Worm (Caenorhabditis elegans) whole organism, midembryonic: Measurements from ENCODE around the gene fbxa-27.

Experiments used
- T22C8.4 ChIP-seq: fragments of 200-800 bp; sonication (Bioruptor generic); IDR thresholded peaks from 2 replicates; pipeline ENCODE4 v1.3.6; 2022; ENCODE audit warnings: missing genetic modification characterization, missing compliant biosample characterization
- cog-1 ChIP-seq: sonication (generic microtip); optimal IDR thresholded peaks from 2 replicates; lab custom pipeline; 2016; ENCODE audit warnings: missing genetic modification characterization, missing compliant biosample characterization
- flt-1 ChIP-seq: fragments of 200-800 bp; sonication (Bioruptor generic); IDR thresholded peaks from 2 replicates; pipeline ENCODE4 v1.3.6; 2022; ENCODE audit warnings: missing genetic modification characterization, missing compliant biosample characterization
- klf-2 ChIP-seq: fragments of 200-800 bp; sonication (Bioruptor generic); conservative IDR thresholded peaks from 2 replicates; pipeline ENCODE4 v1.3.6; 2022; ENCODE audit warnings: missing genetic modification reagents, missing genetic modification characterization, missing compliant biosample characterization
- med-1 ChIP-seq: sonication (generic microtip); optimal IDR thresholded peaks from 2 replicates; lab custom pipeline; 2017; ENCODE audit warnings: missing genetic modification characterization, mild to moderate bottlenecking, missing compliant biosample characterization, antibody characterized with exemption, missing genetic modification reagents; ENCODE audit not compliant: insufficient read depth
- ref-1 ChIP-seq: fragments of 200-800 bp; sonication (Bioruptor generic); conservative IDR thresholded peaks from 2 replicates; pipeline ENCODE4 v1.3.6; 2022; ENCODE audit warnings: missing genetic modification reagents, missing genetic modification characterization, missing compliant biosample characterization
- tab-1 ChIP-seq: fragments of 200-800 bp; sonication (Bioruptor generic); IDR thresholded peaks from 2 replicates; pipeline ENCODE4 v1.3.6; 2022; ENCODE audit warnings: missing genetic modification characterization, missing compliant biosample characterization
- ztf-23 ChIP-seq: fragments of 200-800 bp; sonication (Bioruptor generic); IDR thresholded peaks from 2 replicates; pipeline ENCODE4 v1.3.6; 2022; ENCODE audit warnings: missing genetic modification reagents, missing genetic modification characterization, missing compliant biosample characterization
- ztf-29 ChIP-seq: fragments of 200-800 bp; sonication (Bioruptor generic); IDR thresholded peaks from 2 replicates; pipeline ENCODE4 v1.3.6; 2022; ENCODE audit warnings: missing genetic modification reagents, missing genetic modification characterization, missing compliant biosample characterization

- no peak for TF ChIP-seq flt-1 (GFP tag; lab: Robert Waterston, UW)
- TF ChIP-seq tab-1 (GFP tag; lab: Robert Waterston, UW) = no peak
- no peak for TF ChIP-seq T22C8.4 (GFP tag; lab: Robert Waterston, UW)
- TF ChIP-seq cog-1 (tag; lab: Kevin White, UChicago) = no peak
- no peak for TF ChIP-seq ztf-23 (GFP tag; lab: Robert Waterston, UW)
- no peak for TF ChIP-seq ztf-29 (GFP tag; lab: Robert Waterston, UW)
- TF ChIP-seq klf-2 (GFP tag; lab: Robert Waterston, UW) = no peak
- no peak for TF ChIP-seq med-1 (GFP tag; lab: Kevin White, UChicago)
- no peak for TF ChIP-seq ref-1 (GFP tag; lab: Robert Waterston, UW)
Measured at ce11 chrIII:1308209-1308608, 34.6 kb upstream of the fbxa-27 start, which contains the start of gene fbxa-79.
